Worm (Caenorhabditis elegans) whole organism, late embryonic: ENCODE data around the gene Y94H6A.7.

ENCODE experiments used
- ahr-1 ChIP-seq: sonication (generic microtip); optimal IDR thresholded peaks from 2 replicates; lab custom pipeline; 2016; ENCODE audit warnings: missing genetic modification characterization, missing compliant biosample characterization
- ceh-14 ChIP-seq: sonication (generic microtip); optimal IDR thresholded peaks from 2 replicates; lab custom pipeline; 2016; ENCODE audit warnings: missing genotype, missing genetic modification characterization, missing compliant biosample characterization
- ceh-19 ChIP-seq: fragments of 200-800 bp; sonication (Bioruptor generic); optimal IDR thresholded peaks from 2 replicates; lab custom pipeline; 2018; ENCODE audit warnings: mild to moderate bottlenecking, missing genetic modification characterization, missing compliant biosample characterization
- ceh-24 ChIP-seq: sonication (generic microtip); optimal IDR thresholded peaks from 2 replicates; lab custom pipeline; 2016; ENCODE audit warnings: mild to moderate bottlenecking, missing genetic modification characterization, missing compliant biosample characterization
- ceh-30 ChIP-seq: fragments of 150-350 bp; optimal IDR thresholded peaks from 2 replicates; lab custom pipeline; 2014; ENCODE audit warnings: missing biosample characterization, missing genetic modification characterization
- ceh-48 ChIP-seq: sonication (generic microtip); optimal IDR thresholded peaks from 2 replicates; lab custom pipeline; 2016; ENCODE audit warnings: missing genetic modification characterization, inconsistent platforms, missing compliant biosample characterization
- che-1 ChIP-seq: sonication (generic microtip); optimal IDR thresholded peaks from 2 replicates; lab custom pipeline; 2016; ENCODE audit warnings: mild to moderate bottlenecking, missing genetic modification characterization, missing compliant biosample characterization
- elt-2 ChIP-seq: sonication (generic microtip); optimal IDR thresholded peaks from 2 replicates; lab custom pipeline; 2016; ENCODE audit warnings: missing genetic modification reagents, missing genetic modification characterization, missing compliant biosample characterization
- eyg-1 ChIP-seq: sonication (generic microtip); optimal IDR thresholded peaks from 2 replicates; lab custom pipeline; 2016; ENCODE audit warnings: missing genotype, missing genetic modification characterization, missing compliant biosample characterization
- fkh-10 ChIP-seq: fragments of 150-350 bp; optimal IDR thresholded peaks from 2 replicates; lab custom pipeline; 2014; ENCODE audit warnings: missing biosample characterization, missing genetic modification reagents, missing genetic modification characterization
- fkh-6 ChIP-seq: sonication (generic microtip); optimal IDR thresholded peaks from 2 replicates; lab custom pipeline; 2016; ENCODE audit warnings: missing genetic modification characterization, missing compliant biosample characterization
- lin-11 ChIP-seq: fragments of 200-800 bp; sonication (Bioruptor generic); optimal IDR thresholded peaks from 2 replicates; lab custom pipeline; 2018; ENCODE audit warnings: mild to moderate bottlenecking, missing genetic modification characterization, missing compliant biosample characterization
- nfya-1 ChIP-seq: sonication (generic microtip); optimal IDR thresholded peaks from 2 replicates; lab custom pipeline; 2017; ENCODE audit warnings: missing genetic modification characterization, mild to moderate bottlenecking, missing compliant biosample characterization, antibody characterized with exemption, moderate library complexity
- nhr-11 ChIP-seq: fragments of 150-350 bp; optimal IDR thresholded peaks from 2 replicates; lab custom pipeline; 2014; ENCODE audit warnings: missing biosample characterization, missing genetic modification characterization
- nhr-232 ChIP-seq: sonication (generic microtip); optimal IDR thresholded peaks from 2 replicates; lab custom pipeline; 2016; ENCODE audit warnings: missing genetic modification characterization, missing compliant biosample characterization

Y94H6A.7 gene

ce11 chrIV:2664901-2665201, 51.5 kb downstream of the Y94H6A.7 start:
- TF ChIP-seq lin-11 (tag; lab: Kevin White, UChicago) = no peak
- no peak for TF ChIP-seq ceh-48 (tag; lab: Kevin White, UChicago)
- TF ChIP-seq che-1 (tag; lab: Kevin White, UChicago) = no peak
- TF ChIP-seq fkh-6 (tag; lab: Kevin White, UChicago) = no peak
- TF ChIP-seq elt-2 (tag; lab: Kevin White, UChicago) = no peak
- TF ChIP-seq ceh-24 (tag; lab: Kevin White, UChicago) = no peak
- TF ChIP-seq ceh-19 (GFP tag; lab: Kevin White, UChicago) = no peak
- TF ChIP-seq eyg-1 (tag; lab: Kevin White, UChicago) = no peak
- TF ChIP-seq ceh-30 = no peak
- TF ChIP-seq ahr-1 = no peak
- no peak for TF ChIP-seq nhr-11
- TF ChIP-seq fkh-10 (GFP tag; lab: Kevin White, UChicago) = no peak
- TF ChIP-seq nhr-232 = no peak

- TF ChIP-seq ceh-14 (tag; lab: Kevin White, UChicago) = no peak
- peak; percentile 3 for TF ChIP-seq nfya-1
- TF ChIP-seq, all 69 proteins: peak for 1
Measured at ce11 chrIV:2663953-2664900, 52.1 kb downstream of the Y94H6A.7 start, which contains the start of gene Y69A2AR.31. Gene Y69A2AR.31, minus strand, starts transcription at chrIV:2664003.
